Fruit fly (Drosophila melanogaster) S2 (cell line): ENCODE results near the gene Aplip1.

Experiments used
- CG8478 ChIP-seq: fragments of >200 bp; optimal IDR thresholded peaks from 2 replicates; lab custom pipeline; 2018
- CTCF ChIP-seq, 2 experiments: fragments of >200 bp; optimal IDR thresholded peaks; 2 replicates each; lab custom pipeline; 2018

DNA sequence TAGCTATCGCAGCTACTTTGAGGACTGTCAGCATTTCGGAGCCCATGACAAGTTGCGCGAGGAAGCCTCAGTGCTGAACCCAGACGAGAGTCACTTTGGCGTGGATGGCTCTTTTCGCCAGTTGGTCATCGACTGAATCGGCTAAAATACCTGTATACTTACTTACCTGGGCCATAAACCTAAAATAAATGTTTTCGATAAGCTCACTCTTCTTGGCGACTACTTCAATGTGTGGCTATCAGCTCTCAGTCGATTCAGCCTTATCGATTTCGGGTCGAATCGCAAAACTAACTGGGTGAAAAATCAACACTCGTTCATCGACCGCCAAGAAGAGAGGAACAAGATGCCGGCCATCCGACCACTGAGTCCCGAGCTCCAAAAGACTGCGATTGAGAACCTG lies 37.7 kb downstream of the Aplip1 start, which contains the start of gene CG33966:
- TF ChIP-seq CG8478 (lab: Kevin White, UChicago) (no peak), CTCF (optimal IDR thresholded peaks at IDR 0.05; lab: Kevin White, UChicago) (no peak)
